Fruit fly (Drosophila melanogaster) whole organism, embryonic: ENCODE results near the gene cv-c.

Experiments
- B-H2 ChIP-seq: fragments of 200-800 bp; sonication (Bioruptor generic); optimal IDR thresholded peaks from 2 replicates; lab custom pipeline; 2018; ENCODE audit warnings: missing biosample characterization, mild to moderate bottlenecking, missing genetic modification characterization
- BEAF-32 ChIP-seq: fragments of 200-800 bp; sonication (Bioruptor generic); optimal IDR thresholded peaks from 3 replicates; lab custom pipeline; 2017; ENCODE audit warnings: missing biosample characterization, missing genetic modification characterization, mild to moderate bottlenecking, moderate library complexity, missing genetic modification reagents
- CG11696 ChIP-seq: fragments of 200-800 bp; sonication (Bioruptor generic); IDR thresholded peaks from 2 replicates; pipeline ENCODE4 v1.3.6; 2022; ENCODE audit warnings: missing biosample characterization, missing genetic modification characterization
- CG1233 ChIP-seq: fragments of 200-800 bp; sonication (Bioruptor generic); optimal IDR thresholded peaks from 4 replicates; lab custom pipeline; 2018; ENCODE audit warnings: missing biosample characterization, mild to moderate bottlenecking, missing genetic modification characterization
- CG13287 ChIP-seq: fragments of 200-800 bp; sonication (Bioruptor generic); IDR thresholded peaks from 2 replicates; pipeline ENCODE4 v1.3.6; 2022; ENCODE audit warnings: missing biosample characterization, missing genetic modification characterization; ENCODE audit not compliant: partially characterized antibody
- CG14014 ChIP-seq: fragments of 200-800 bp; sonication (Bioruptor generic); IDR thresholded peaks from 2 replicates; pipeline ENCODE4 v1.3.6; 2022; ENCODE audit warnings: missing biosample characterization, missing genetic modification characterization
- CG14050 ChIP-seq: fragments of 200-800 bp; sonication (Bioruptor generic); IDR thresholded peaks from 3 replicates; pipeline ENCODE4 v1.3.6; 2022; ENCODE audit warnings: missing biosample characterization, missing genetic modification characterization
- CG1602 ChIP-seq: fragments of 200-800 bp; sonication (Bioruptor generic); optimal IDR thresholded peaks from 3 replicates; lab custom pipeline; 2016; ENCODE audit warnings: missing biosample characterization, missing genetic modification characterization
- CG16813 ChIP-seq: fragments of 200-800 bp; sonication (Bioruptor generic); IDR thresholded peaks from 3 replicates; pipeline ENCODE4 v1.3.6; 2022; ENCODE audit warnings: missing biosample characterization, missing genetic modification characterization; ENCODE audit not compliant: partially characterized antibody
- CG1832 ChIP-seq: fragments of 200-800 bp; sonication (Bioruptor generic); optimal IDR thresholded peaks from 2 replicates; lab custom pipeline; 2017; ENCODE audit warnings: missing biosample characterization, mild to moderate bottlenecking, missing genetic modification characterization, inconsistent platforms
- CG18599 ChIP-seq: fragments of 200-800 bp; sonication (Bioruptor generic); optimal IDR thresholded peaks from 3 replicates; lab custom pipeline; 2017; ENCODE audit warnings: missing biosample characterization, missing genetic modification characterization, mild to moderate bottlenecking, moderate library complexity, missing genetic modification reagents
- CG2120 ChIP-seq: fragments of 200-800 bp; sonication (Bioruptor generic); optimal IDR thresholded peaks from 3 replicates; lab custom pipeline; 2016; ENCODE audit warnings: missing biosample characterization, missing genetic modification characterization
- CG34224 ChIP-seq: fragments of 200-800 bp; sonication (Bioruptor generic); IDR thresholded peaks from 3 replicates; pipeline ENCODE4 v1.3.6; 2022; ENCODE audit warnings: missing biosample characterization, missing genetic modification characterization; ENCODE audit not compliant: partially characterized antibody
- CG4617 ChIP-seq: fragments of 200-800 bp; sonication (Bioruptor generic); optimal IDR thresholded peaks from 3 replicates; lab custom pipeline; 2016; ENCODE audit warnings: missing biosample characterization, missing genetic modification characterization, borderline replicate concordance
- CG4707 ChIP-seq: fragments of 200-800 bp; sonication (Bioruptor generic); optimal IDR thresholded peaks from 2 replicates; lab custom pipeline; 2018; ENCODE audit warnings: missing biosample characterization, mild to moderate bottlenecking, missing genetic modification characterization, moderate library complexity
- CG7963 ChIP-seq: fragments of 200-800 bp; sonication (Bioruptor generic); IDR thresholded peaks from 3 replicates; pipeline ENCODE4 v1.3.6; 2022; ENCODE audit warnings: missing biosample characterization, missing genetic modification characterization; ENCODE audit not compliant: partially characterized antibody
- CG8290 ChIP-seq, 3 experiments: fragments of 200-800 bp; sonication (Bioruptor generic); optimal IDR thresholded peaks; 2 replicates each; lab custom pipeline; 2016 to 2019; ENCODE audit warnings: missing biosample characterization in 3 of 3, missing genetic modification characterization in 3 of 3, mild to moderate bottlenecking in 2 of 3, moderate library complexity in 1 of 3
- D ChIP-seq, 2 experiments: fragments of 200-800 bp in 1 of 2; fragments of >200 bp in 1 of 2; sonication (Bioruptor generic) in 1 of 2; optimal IDR thresholded peaks; 2 replicates in 1 of 2; 3 replicates in 1 of 2; lab custom pipeline; 2017; ENCODE audit warnings: mild to moderate bottlenecking in 1 of 2, missing biosample characterization in 1 of 2, missing genetic modification characterization in 1 of 2, missing genetic modification reagents in 1 of 2
- Dip2 ChIP-seq: fragments of 200-800 bp; sonication (Bioruptor generic); IDR thresholded peaks from 2 replicates; pipeline ENCODE4 v1.3.6; 2022; ENCODE audit warnings: missing biosample characterization, missing genetic modification characterization
- Doc3 ChIP-seq: fragments of 200-800 bp; sonication (Bioruptor generic); IDR thresholded peaks from 3 replicates; pipeline ENCODE4 v1.3.6; 2022; ENCODE audit warnings: missing biosample characterization, missing genetic modification characterization; ENCODE audit not compliant: partially characterized antibody
- Drgx ChIP-seq: fragments of 200-800 bp; sonication (Bioruptor generic); IDR thresholded peaks from 2 replicates; pipeline ENCODE4 v1.3.6; 2022; ENCODE audit warnings: missing biosample characterization, missing genetic modification characterization
- H15 ChIP-seq: fragments of 200-800 bp; sonication (Bioruptor generic); IDR thresholded peaks from 3 replicates; pipeline ENCODE4 v1.3.6; 2022; ENCODE audit warnings: missing biosample characterization, missing genetic modification characterization
- Hmr ChIP-seq: fragments of 200-800 bp; sonication (Bioruptor generic); optimal IDR thresholded peaks from 3 replicates; lab custom pipeline; 2017; ENCODE audit warnings: mild to moderate bottlenecking, missing biosample characterization, missing genetic modification reagents, missing genetic modification characterization
- Hr51 ChIP-seq, 2 experiments: fragments of 200-800 bp; sonication (Bioruptor generic); optimal IDR thresholded peaks; 2 replicates in 1 of 2; 3 replicates in 1 of 2; lab custom pipeline; 2016 to 2018; ENCODE audit warnings: missing biosample characterization in 2 of 2, missing genetic modification characterization in 2 of 2, mild to moderate bottlenecking in 1 of 2, moderate library complexity in 1 of 2
- MBD-R2 ChIP-seq: fragments of 200-800 bp; sonication (Bioruptor generic); IDR thresholded peaks from 2 replicates; pipeline ENCODE4 v1.3.6; 2022; ENCODE audit warnings: missing biosample characterization, missing genetic modification characterization
- Myb ChIP-seq: fragments of 200-800 bp; sonication (Bioruptor generic); optimal IDR thresholded peaks from 2 replicates; lab custom pipeline; 2016; ENCODE audit warnings: missing biosample characterization, missing genetic modification characterization
- Opbp ChIP-seq: fragments of 200-800 bp; sonication (Bioruptor generic); IDR thresholded peaks from 3 replicates; pipeline ENCODE4 v1.3.6; 2022; ENCODE audit warnings: missing biosample characterization, missing genetic modification characterization; ENCODE audit not compliant: partially characterized antibody
- br ChIP-seq: fragments of >200 bp; optimal IDR thresholded peaks from 2 replicates; lab custom pipeline; 2017
- cato ChIP-seq: fragments of 200-800 bp; sonication (Bioruptor generic); optimal IDR thresholded peaks from 2 replicates; lab custom pipeline; 2016; ENCODE audit warnings: missing biosample characterization, missing genetic modification characterization, borderline replicate concordance
- chif ChIP-seq, 2 experiments: fragments of 200-800 bp; sonication (Bioruptor generic); optimal IDR thresholded peaks; 3 replicates each; lab custom pipeline; 2016; ENCODE audit warnings: missing biosample characterization in 2 of 2, missing genetic modification characterization in 2 of 2
- dmrt99B ChIP-seq: fragments of 200-800 bp; sonication (Bioruptor generic); optimal IDR thresholded peaks from 2 replicates; lab custom pipeline; 2018; ENCODE audit warnings: missing biosample characterization, mild to moderate bottlenecking, missing genetic modification characterization, moderate library complexity
- fd64A ChIP-seq: fragments of 200-800 bp; sonication (Bioruptor generic); optimal IDR thresholded peaks from 3 replicates; lab custom pipeline; 2018; ENCODE audit warnings: missing biosample characterization, mild to moderate bottlenecking, missing genetic modification characterization
- fd96Cb ChIP-seq: fragments of 200-800 bp; sonication (Bioruptor generic); optimal IDR thresholded peaks from 2 replicates; lab custom pipeline; 2018; ENCODE audit warnings: missing biosample characterization, mild to moderate bottlenecking, missing genetic modification characterization, moderate library complexity
- ftz-f1 ChIP-seq: fragments of 200-800 bp; sonication (Bioruptor generic); optimal IDR thresholded peaks from 2 replicates; lab custom pipeline; 2016; ENCODE audit warnings: missing biosample characterization, missing genetic modification characterization
- hb ChIP-seq: fragments of 200-800 bp; sonication (Bioruptor generic); IDR thresholded peaks from 3 replicates; pipeline ENCODE4 v1.3.6; 2022; ENCODE audit warnings: missing biosample characterization, missing genetic modification characterization; ENCODE audit not compliant: partially characterized antibody
- hkb ChIP-seq, 2 experiments: fragments of 200-800 bp in 1 of 2; fragments of >200 bp in 1 of 2; sonication (Bioruptor generic) in 1 of 2; IDR thresholded peaks in 1 of 2; optimal IDR thresholded peaks in 1 of 2; 2 replicates each; pipeline versions ENCODE4 v1.3.6 to Lab custom; 2017 to 2022; ENCODE audit warnings: missing biosample characterization in 1 of 2, missing genetic modification characterization in 1 of 2
- inv ChIP-seq: fragments of 200-800 bp; sonication (Bioruptor generic); IDR thresholded peaks from 2 replicates; pipeline ENCODE4 v1.3.6; 2022; ENCODE audit warnings: missing biosample characterization, missing genetic modification characterization; ENCODE audit not compliant: partially characterized antibody
- nerfin-2 ChIP-seq: fragments of 200-800 bp; sonication (Bioruptor generic); IDR thresholded peaks from 2 replicates; pipeline ENCODE4 v1.3.6; 2022; ENCODE audit warnings: missing biosample characterization, missing genetic modification characterization; ENCODE audit not compliant: partially characterized antibody
- p53 ChIP-seq: fragments of 200-800 bp; sonication (Bioruptor generic); optimal IDR thresholded peaks from 2 replicates; lab custom pipeline; 2016; ENCODE audit warnings: missing biosample characterization, missing genetic modification characterization
- pum ChIP-seq: fragments of 200-800 bp; sonication (Bioruptor generic); optimal IDR thresholded peaks from 2 replicates; lab custom pipeline; 2016; ENCODE audit warnings: missing biosample characterization, missing genetic modification characterization
- pzg ChIP-seq: fragments of 200-800 bp; sonication (Bioruptor generic); optimal IDR thresholded peaks from 3 replicates; lab custom pipeline; 2018; ENCODE audit warnings: missing biosample characterization, mild to moderate bottlenecking, missing genetic modification characterization, moderate library complexity
- sr ChIP-seq: fragments of 200-800 bp; sonication (Bioruptor generic); IDR thresholded peaks from 3 replicates; pipeline ENCODE4 v1.3.6; 2022; ENCODE audit warnings: missing biosample characterization, missing genetic modification characterization
- tap ChIP-seq: fragments of 200-800 bp; optimal IDR thresholded peaks from 3 replicates; lab custom pipeline; 2019; ENCODE audit warnings: missing biosample characterization, mild to moderate bottlenecking, missing genetic modification characterization, moderate library complexity
- tna ChIP-seq: fragments of 200-800 bp; sonication (Bioruptor generic); IDR thresholded peaks from 2 replicates; pipeline ENCODE4 v1.3.6; 2022; ENCODE audit warnings: missing biosample characterization, missing genetic modification characterization; ENCODE audit not compliant: partially characterized antibody
- unc-4 ChIP-seq: fragments of 200-800 bp; sonication (Bioruptor generic); IDR thresholded peaks from 2 replicates; pipeline ENCODE4 v1.3.6; 2022; ENCODE audit warnings: missing biosample characterization, missing genetic modification characterization; ENCODE audit not compliant: partially characterized antibody
- vnd ChIP-seq: fragments of 200-800 bp; sonication (Bioruptor generic); IDR thresholded peaks from 3 replicates; pipeline ENCODE4 v1.3.6; 2022; ENCODE audit warnings: missing biosample characterization, missing genetic modification characterization; ENCODE audit not compliant: partially characterized antibody
- zen2 ChIP-seq: fragments of 200-800 bp; sonication (Bioruptor generic); IDR thresholded peaks from 3 replicates; pipeline ENCODE4 v1.3.6; 2022; ENCODE audit warnings: missing biosample characterization, missing genetic modification characterization; ENCODE audit not compliant: partially characterized antibody

cv-c gene

DNA sequence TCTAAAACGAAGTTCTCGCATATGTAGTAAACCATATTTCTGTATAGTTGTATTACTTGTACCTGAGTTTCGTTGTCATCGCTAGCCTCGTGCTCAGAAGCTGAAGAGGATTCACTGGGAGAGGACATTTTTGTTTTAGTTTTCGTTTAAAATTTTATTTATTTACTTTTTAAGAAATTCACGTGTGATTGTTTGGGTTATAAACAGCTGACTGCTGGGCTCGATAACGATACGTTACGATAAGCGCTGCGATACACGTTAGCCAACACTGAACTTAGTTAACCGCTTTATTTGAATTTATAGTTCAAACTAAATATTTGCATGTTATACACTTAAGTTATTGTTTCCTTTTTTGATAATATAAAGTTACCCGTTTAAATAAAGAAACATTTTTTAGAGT lies 31.9 kb upstream of the cv-c start, which contains the start of gene CG8461 (continued):
- no peak for TF ChIP-seq chif (GFP tag; optimal IDR thresholded peaks at IDR 0.05; lab: Kevin White, UChicago)
- no peak for TF ChIP-seq Hr51 (GFP tag; optimal IDR thresholded peaks at IDR 0.05; lab: Kevin White, UChicago)
- TF ChIP-seq tna (GFP tag; lab: Robert Waterston, UW), result peak; percentile 82
- peak; percentile 15 for TF ChIP-seq CG2120 (GFP tag; lab: Kevin White, UChicago)
- TF ChIP-seq Doc3 (GFP tag; lab: Robert Waterston, UW), result peak; percentile 37; the same call in 1 of the 3 replicates
- TF ChIP-seq fd64A (GFP tag; lab: Kevin White, UChicago), result no peak
- TF ChIP-seq BEAF-32 (GFP tag; lab: Kevin White, UChicago), result peak; percentile 42
- TF ChIP-seq CG16813 (GFP tag; lab: Robert Waterston, UW), result peak; percentile 44; the same call in 1 of the 3 replicates
- no peak for TF ChIP-seq CG4707 (GFP tag; lab: Kevin White, UChicago)
- no peak for TF ChIP-seq cato (GFP tag; lab: Kevin White, UChicago)
- TF ChIP-seq Drgx (GFP tag; lab: Robert Waterston, UW), result no peak
- peak; percentile 62; the same call in 2 of the 3 replicates for TF ChIP-seq Opbp (GFP tag; lab: Robert Waterston, UW)
- no peak for TF ChIP-seq sr
- no peak for TF ChIP-seq Dip2 (GFP tag; lab: Robert Waterston, UW)
- no peak for TF ChIP-seq br (lab: Kevin White, UChicago)
- TF ChIP-seq Myb (GFP tag; lab: Kevin White, UChicago), result peak; percentile 56
- TF ChIP-seq CG4617 (GFP tag; lab: Kevin White, UChicago), result peak; percentile 15
- TF ChIP-seq Hmr (GFP tag; lab: Kevin White, UChicago), result no peak
- TF ChIP-seq MBD-R2, result peak; percentile 78
- no peak for TF ChIP-seq D (optimal IDR thresholded peaks at IDR 0.05; lab: Kevin White, UChicago)
- no peak for TF ChIP-seq D (GFP tag; optimal IDR thresholded peaks at IDR 0.05; lab: Kevin White, UChicago)
- peak; percentile 35 for TF ChIP-seq B-H2 (GFP tag; lab: Kevin White, UChicago)
- TF ChIP-seq CG14050 (GFP tag; lab: Robert Waterston, UW), result no peak
- TF ChIP-seq CG1233 (GFP tag; lab: Kevin White, UChicago), result no peak
- no peak for TF ChIP-seq fd96Cb (tag; lab: Kevin White, UChicago)
- TF ChIP-seq vnd (GFP tag; lab: Robert Waterston, UW), result peak; percentile 42; the same call in 2 of the 3 replicates
- peak; percentile 70; the same call in 1 of the 3 replicates for TF ChIP-seq hb
- no peak for TF ChIP-seq CG18599 (GFP tag; lab: Kevin White, UChicago)
- no peak for TF ChIP-seq CG14014 (GFP tag; lab: Robert Waterston, UW)
- peak; percentile 47; the same call in 1 of the 2 replicates for TF ChIP-seq unc-4 (GFP tag; lab: Robert Waterston, UW)
- TF ChIP-seq CG11696 (GFP tag; lab: Robert Waterston, UW), result no peak
- peak; percentile 26 for TF ChIP-seq pzg
- no peak for TF ChIP-seq dmrt99B (tag; lab: Kevin White, UChicago)
- TF ChIP-seq CG7963 (GFP tag; lab: Robert Waterston, UW), result peak; percentile 74
- peak; percentile 38; the same call in 1 of the 2 replicates for TF ChIP-seq inv (GFP tag; lab: Robert Waterston, UW)
- TF ChIP-seq ftz-f1 (GFP tag; lab: Kevin White, UChicago), result no peak
- TF ChIP-seq CG13287 (GFP tag; lab: Robert Waterston, UW), result peak; percentile 78
- TF ChIP-seq CG1602, result no peak
- no peak for TF ChIP-seq CG1832
- no peak for TF ChIP-seq CG8290 (GFP tag; optimal IDR thresholded peaks at IDR 0.05; lab: Kevin White, UChicago)
- TF ChIP-seq CG8290 (tag; optimal IDR thresholded peaks at IDR 0.05; lab: Kevin White, UChicago), result no peak
- peak; percentile 62; the same call in 2 of the 3 replicates for TF ChIP-seq zen2 (GFP tag; lab: Robert Waterston, UW)
- no peak for TF ChIP-seq H15
- 0 out of 2 replicates have a peak, but pooled peaks have one; percentile 33 for TF ChIP-seq nerfin-2 (GFP tag; lab: Robert Waterston, UW)
- TF ChIP-seq tap (tag; lab: Kevin White, UChicago), result no peak
- no peak for TF ChIP-seq pum (GFP tag; lab: Kevin White, UChicago)
- peak; percentile 68; the same call in 2 of the 3 replicates for TF ChIP-seq CG34224 (GFP tag; lab: Robert Waterston, UW)
- no peak for TF ChIP-seq p53 (GFP tag; lab: Kevin White, UChicago)
- TF ChIP-seq hkb (optimal IDR thresholded peaks at IDR 0.05; lab: Kevin White, UChicago), result no peak
- TF ChIP-seq hkb (GFP tag; IDR thresholded peaks at IDR 0.05; lab: Robert Waterston, UW), result no peak
